Worm (Caenorhabditis elegans) whole organism, L1 larva: Measurements from ENCODE around the gene F37C12.10.

Source experiments
- C04F5.9 ChIP-seq: sonication (generic microtip); optimal IDR thresholded peaks from 2 replicates; lab custom pipeline; 2016; ENCODE audit warnings: missing genetic modification characterization, missing compliant biosample characterization
- C34B4.2 ChIP-seq: sonication (generic microtip); optimal IDR thresholded peaks from 2 replicates; lab custom pipeline; 2017; ENCODE audit warnings: mild to moderate bottlenecking, missing genetic modification characterization, missing compliant biosample characterization
- F16B12.6 ChIP-seq: fragments of 150-350 bp; optimal IDR thresholded peaks from 2 replicates; lab custom pipeline; 2014; ENCODE audit warnings: missing biosample characterization, missing genetic modification characterization
- Y116A8C.19 ChIP-seq: sonication (generic microtip); optimal IDR thresholded peaks from 2 replicates; lab custom pipeline; 2016; ENCODE audit warnings: missing compliant biosample characterization, missing genetic modification characterization, borderline replicate concordance
- aha-1 ChIP-seq: fragments of 150-350 bp; optimal IDR thresholded peaks from 2 replicates; lab custom pipeline; 2014; ENCODE audit warnings: missing biosample characterization, missing genetic modification characterization
- blmp-1 ChIP-seq: fragments of 150-350 bp; optimal IDR thresholded peaks from 2 replicates; lab custom pipeline; 2014; ENCODE audit warnings: missing biosample characterization, missing genetic modification characterization
- ceh-82 ChIP-seq, 3 experiments: fragments of 150-350 bp in 1 of 3; sonication (generic microtip) in 2 of 3; optimal IDR thresholded peaks; 2 replicates each; lab custom pipeline; 2014 to 2017; ENCODE audit warnings: missing biosample characterization in 3 of 3, missing genetic modification characterization in 3 of 3
- ceh-88 ChIP-seq: fragments of 200-800 bp; sonication (Bioruptor generic); IDR thresholded peaks from 2 replicates; pipeline ENCODE4 v1.3.6; 2022; ENCODE audit warnings: missing genetic modification characterization, missing compliant biosample characterization
- dpl-1 ChIP-seq, 3 experiments: fragments of 150-350 bp in 2 of 3; sonication (generic microtip) in 1 of 3; optimal IDR thresholded peaks; 2 replicates each; lab custom pipeline; 2014 to 2017; ENCODE audit warnings: missing biosample characterization in 3 of 3, missing genetic modification characterization in 3 of 3, missing genetic modification reagents in 3 of 3
- dsc-1 ChIP-seq: sonication (generic microtip); optimal IDR thresholded peaks from 2 replicates; lab custom pipeline; 2016; ENCODE audit warnings: mild to moderate bottlenecking, missing genetic modification characterization, missing compliant biosample characterization
- efl-1 ChIP-seq, 4 experiments: fragments of 150-350 bp; optimal IDR thresholded peaks in 3 of 4; peaks in 1 of 4; 1 replicate in 1 of 4; 2 replicates in 3 of 4; lab custom pipeline; 2014; ENCODE audit warnings: missing biosample characterization in 2 of 4, missing genetic modification characterization in 2 of 4, missing genetic modification reagents in 2 of 4
- efl-3 ChIP-seq: fragments of 200-800 bp; sonication (Bioruptor generic); optimal IDR thresholded peaks from 2 replicates; lab custom pipeline; 2018; ENCODE audit warnings: mild to moderate bottlenecking, missing genetic modification characterization, missing compliant biosample characterization
- egl-13 ChIP-seq: sonication (generic microtip); optimal IDR thresholded peaks from 2 replicates; lab custom pipeline; 2016; ENCODE audit warnings: missing genotype, missing genetic modification reagents, missing genetic modification characterization, missing compliant biosample characterization
- fkh-4 ChIP-seq: sonication (generic microtip); optimal IDR thresholded peaks from 2 replicates; lab custom pipeline; 2016; ENCODE audit warnings: missing compliant biosample characterization, missing genetic modification characterization, borderline replicate concordance
- fkh-8 ChIP-seq: sonication (generic microtip); optimal IDR thresholded peaks from 2 replicates; lab custom pipeline; 2016; ENCODE audit warnings: mild to moderate bottlenecking, missing genetic modification characterization, missing compliant biosample characterization
- fos-1 ChIP-seq: fragments of 150-350 bp; optimal IDR thresholded peaks from 2 replicates; lab custom pipeline; 2014; ENCODE audit warnings: missing biosample characterization, missing genetic modification characterization
- grh-1 ChIP-seq: fragments of 200-800 bp; sonication (Bioruptor generic); IDR thresholded peaks from 2 replicates; pipeline ENCODE4 v1.3.6; 2022; ENCODE audit warnings: missing genetic modification reagents, missing genetic modification characterization, missing compliant biosample characterization
- irx-1 ChIP-seq: sonication (generic microtip); optimal IDR thresholded peaks from 2 replicates; lab custom pipeline; 2016; ENCODE audit warnings: missing genetic modification characterization, missing compliant biosample characterization
- lin-13 ChIP-seq: fragments of 150-350 bp; optimal IDR thresholded peaks from 2 replicates; lab custom pipeline; 2014; ENCODE audit warnings: missing biosample characterization, missing genetic modification reagents, missing genetic modification characterization
- lin-15B ChIP-seq: fragments of 150-350 bp; sonication (generic microtip); optimal IDR thresholded peaks from 3 replicates; lab custom pipeline; 2014; ENCODE audit warnings: missing biosample characterization, missing genetic modification characterization
- lin-35 ChIP-seq, 2 experiments: fragments of 150-350 bp; optimal IDR thresholded peaks; 2 replicates each; lab custom pipeline; 2014; ENCODE audit warnings: missing biosample characterization in 2 of 2, missing genetic modification characterization in 2 of 2, missing genetic modification reagents in 2 of 2
- lin-39 ChIP-seq: fragments of 150-350 bp; optimal IDR thresholded peaks from 2 replicates; lab custom pipeline; 2014; ENCODE audit warnings: missing biosample characterization, missing genetic modification reagents, missing genetic modification characterization
- lsy-2 ChIP-seq, 2 experiments: fragments of 150-350 bp; optimal IDR thresholded peaks; 2 replicates each; lab custom pipeline; 2014; ENCODE audit warnings: missing biosample characterization in 2 of 2, missing genetic modification characterization in 2 of 2
- mab-9 ChIP-seq: fragments of 200-800 bp; sonication (Bioruptor generic); IDR thresholded peaks from 2 replicates; pipeline ENCODE4 v1.3.6; 2022; ENCODE audit warnings: missing genetic modification reagents, missing genetic modification characterization, missing compliant biosample characterization
- mdl-1 ChIP-seq, 2 experiments: fragments of 150-350 bp; optimal IDR thresholded peaks; 2 replicates each; lab custom pipeline; 2014 to 2017; ENCODE audit warnings: missing biosample characterization in 2 of 2, missing genetic modification characterization in 2 of 2, inconsistent platforms in 1 of 2
- mep-1 ChIP-seq: fragments of 150-350 bp; optimal IDR thresholded peaks from 2 replicates; lab custom pipeline; 2014; ENCODE audit warnings: missing biosample characterization, missing genetic modification characterization
- nhr-11 ChIP-seq: fragments of 150-350 bp; optimal IDR thresholded peaks from 2 replicates; lab custom pipeline; 2014; ENCODE audit warnings: missing biosample characterization, missing genetic modification characterization
- nhr-19 ChIP-seq: fragments of 200-800 bp; sonication (Bioruptor generic); conservative IDR thresholded peaks from 2 replicates; pipeline ENCODE4 v1.3.6; 2022; ENCODE audit warnings: missing genetic modification characterization, missing compliant biosample characterization
- nhr-47 ChIP-seq: sonication (generic microtip); optimal IDR thresholded peaks from 2 replicates; lab custom pipeline; 2016; ENCODE audit warnings: mild to moderate bottlenecking, missing genetic modification characterization, moderate library complexity, missing compliant biosample characterization
- nhr-71 ChIP-seq: sonication (generic microtip); optimal IDR thresholded peaks from 2 replicates; lab custom pipeline; 2016; ENCODE audit warnings: mild to moderate bottlenecking, missing genetic modification characterization, moderate library complexity, missing compliant biosample characterization
- nhr-84 ChIP-seq: sonication (generic microtip); optimal IDR thresholded peaks from 2 replicates; lab custom pipeline; 2017; ENCODE audit warnings: missing biosample characterization, missing genetic modification characterization
- nhr-85 ChIP-seq: sonication (generic microtip); peaks from one replicate; lab custom pipeline; 2016; ENCODE audit warnings: missing genetic modification characterization, inconsistent platforms, missing compliant biosample characterization
- nhr-90 ChIP-seq: sonication (generic microtip); optimal IDR thresholded peaks from 2 replicates; lab custom pipeline; 2016; ENCODE audit warnings: mild to moderate bottlenecking, missing genetic modification characterization, missing compliant biosample characterization; ENCODE audit not compliant: poor library complexity
- pag-3 ChIP-seq: sonication (generic microtip); optimal IDR thresholded peaks from 2 replicates; lab custom pipeline; 2017; ENCODE audit warnings: missing genetic modification characterization, mild to moderate bottlenecking, missing compliant biosample characterization, antibody characterized with exemption, borderline replicate concordance; ENCODE audit not compliant: insufficient read depth
- rnt-1 ChIP-seq: sonication (generic microtip); optimal IDR thresholded peaks from 2 replicates; lab custom pipeline; 2016; ENCODE audit warnings: mild to moderate bottlenecking, missing genetic modification characterization, moderate library complexity, missing compliant biosample characterization
- skn-1 ChIP-seq: fragments of 150-350 bp; optimal IDR thresholded peaks from 2 replicates; lab custom pipeline; 2014; ENCODE audit warnings: missing biosample characterization, missing genetic modification characterization
- snpc-4 ChIP-seq: fragments of 150-350 bp; optimal IDR thresholded peaks from 2 replicates; lab custom pipeline; 2014; ENCODE audit warnings: missing biosample characterization, missing genetic modification characterization
- snu-23 ChIP-seq: sonication (generic microtip); optimal IDR thresholded peaks from 2 replicates; lab custom pipeline; 2016; ENCODE audit warnings: missing genetic modification characterization, missing compliant biosample characterization
- sox-4 ChIP-seq: sonication (generic microtip); optimal IDR thresholded peaks from 2 replicates; lab custom pipeline; 2016; ENCODE audit warnings: missing genetic modification characterization, missing compliant biosample characterization
- sptf-1 ChIP-seq: fragments of 150-350 bp; optimal IDR thresholded peaks from 2 replicates; lab custom pipeline; 2014; ENCODE audit warnings: missing biosample characterization, missing genetic modification characterization
- tbx-2 ChIP-seq: sonication (generic microtip); optimal IDR thresholded peaks from 2 replicates; lab custom pipeline; 2016; ENCODE audit warnings: missing genetic modification characterization, missing compliant biosample characterization
- unc-130 ChIP-seq: fragments of 150-350 bp; optimal IDR thresholded peaks from 2 replicates; lab custom pipeline; 2017; ENCODE audit warnings: missing biosample characterization, missing genetic modification characterization, inconsistent platforms
- unc-30 ChIP-seq: sonication (generic microtip); optimal IDR thresholded peaks from 2 replicates; lab custom pipeline; 2017; ENCODE audit warnings: missing biosample characterization, missing genetic modification characterization
- unc-98 ChIP-seq: fragments of 200-800 bp; sonication (Bioruptor generic); IDR thresholded peaks from 2 replicates; pipeline ENCODE4 v1.3.6; 2022; ENCODE audit warnings: missing genetic modification characterization, missing compliant biosample characterization
- vab-15 ChIP-seq: sonication (generic microtip); optimal IDR thresholded peaks from 2 replicates; lab custom pipeline; 2017; ENCODE audit warnings: missing genotype, mild to moderate bottlenecking, missing genetic modification characterization, missing compliant biosample characterization
- ztf-4 ChIP-seq: fragments of 150-350 bp; optimal IDR thresholded peaks from 2 replicates; lab custom pipeline; 2014; ENCODE audit warnings: missing biosample characterization, missing genetic modification characterization

F37C12.10 gene

DNA sequence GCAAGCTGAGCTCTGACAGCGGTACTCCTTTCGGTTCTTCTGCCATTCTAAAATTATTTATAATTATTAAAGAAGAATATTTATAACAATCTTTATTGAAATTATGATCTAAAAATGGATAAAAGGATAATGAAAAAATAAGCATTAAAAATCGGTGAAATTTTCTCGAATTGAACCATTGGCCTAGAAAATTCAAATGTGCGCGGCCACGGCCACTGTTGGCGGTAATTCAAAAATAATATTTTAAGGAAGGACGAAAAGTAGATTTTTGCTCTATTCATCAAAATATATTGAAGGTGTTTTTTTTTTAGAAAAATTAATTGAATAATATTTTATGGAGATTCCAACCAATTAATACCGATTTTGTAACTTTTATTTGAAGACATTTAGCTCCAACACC lies 10.7 kb upstream of the F37C12.10 start, which contains the start of gene pfd-5 (continued):
- TF ChIP-seq Y116A8C.19 (peak; percentile 39), lin-15B (tag; lab: Kevin White, UChicago) (peak; percentile 25), fkh-8 (tag; lab: Kevin White, UChicago) (peak; percentile 22), F16B12.6 (tag; lab: Kevin White, UChicago) (peak; percentile 10), rnt-1 (tag; lab: Kevin White, UChicago) (peak; percentile 97), pag-3 (tag; lab: Kevin White, UChicago) (peak; percentile 4), unc-130 (peak; percentile 12), unc-30 (tag; lab: Kevin White, UChicago) (no peak), dsc-1 (tag; lab: Kevin White, UChicago) (peak; percentile 77), unc-98 (GFP tag; lab: Robert Waterston, UW) (peak; percentile 64), vab-15 (no peak), skn-1 (tag; lab: Kevin White, UChicago) (peak; percentile 51), ztf-4 (tag; lab: Kevin White, UChicago) (no peak), snu-23 (peak; percentile 74), C04F5.9 (peak; percentile 47), nhr-84 (tag; lab: Kevin White, UChicago) (no peak), efl-1 (optimal IDR thresholded peaks at IDR 0.05; lab: Kevin White, UChicago) (peak; percentile 81 to 96), efl-1 (GFP tag; optimal IDR thresholded peaks at IDR 0.05 in 1 of 2; lab: Kevin White, UChicago) (peak; percentile 95 to 99), irx-1 (tag; lab: Kevin White, UChicago) (peak; percentile 84), nhr-71 (tag; lab: Kevin White, UChicago) (peak; percentile 82), sox-4 (tag; lab: Kevin White, UChicago) (peak; percentile 65), grh-1 (no peak), lin-39 (tag; lab: Kevin White, UChicago) (no peak), lin-13 (GFP tag; lab: Kevin White, UChicago) (peak; percentile 49), ceh-88 (GFP tag; lab: Robert Waterston, UW) (peak; percentile 34; the same call in 1 of the 2 replicates), nhr-90 (tag; lab: Kevin White, UChicago) (peak; percentile 84), nhr-11 (tag; lab: Kevin White, UChicago) (no peak), mab-9 (GFP tag; lab: Robert Waterston, UW) (no peak), tbx-2 (tag; lab: Kevin White, UChicago) (peak; percentile 81), aha-1 (tag; lab: Kevin White, UChicago) (no peak), sptf-1 (tag; lab: Kevin White, UChicago) (no peak), fos-1 (tag; lab: Kevin White, UChicago) (peak; percentile 17), blmp-1 (tag; lab: Kevin White, UChicago) (peak; percentile 49), nhr-47 (peak; percentile 85), nhr-19 (GFP tag; lab: Robert Waterston, UW) (peak; percentile 77), egl-13 (tag; lab: Kevin White, UChicago) (peak; percentile 81), nhr-85 (tag; lab: Kevin White, UChicago) (peak; percentile 91), dpl-1 (GFP tag; optimal IDR thresholded peaks at IDR 0.05; lab: Kevin White, UChicago) (peak; percentile 90 to 96 (median 93)), C34B4.2 (tag; lab: Kevin White, UChicago) (no peak), lin-35 (GFP tag; optimal IDR thresholded peaks at IDR 0.05; lab: Kevin White, UChicago) (peak; percentile 96 to 97), mep-1 (tag; lab: Kevin White, UChicago) (peak; percentile 79), snpc-4 (tag; lab: Kevin White, UChicago) (peak; percentile 36), efl-3 (no peak), mdl-1 (tag; optimal IDR thresholded peaks at IDR 0.05; lab: Kevin White, UChicago) (peak in 1 of 2 experiments; percentile 36), ceh-82 (tag; optimal IDR thresholded peaks at IDR 0.05; lab: Kevin White, UChicago) (peak; percentile 46 to 66 (median 51)), fkh-4 (tag; lab: Kevin White, UChicago) (peak; percentile 76), lsy-2 (tag; optimal IDR thresholded peaks at IDR 0.05; lab: Kevin White, UChicago) (peak; percentile 82 to 84)
